Worm (Caenorhabditis elegans): ENCODE data around the gene C31G12.3.

DNA sequence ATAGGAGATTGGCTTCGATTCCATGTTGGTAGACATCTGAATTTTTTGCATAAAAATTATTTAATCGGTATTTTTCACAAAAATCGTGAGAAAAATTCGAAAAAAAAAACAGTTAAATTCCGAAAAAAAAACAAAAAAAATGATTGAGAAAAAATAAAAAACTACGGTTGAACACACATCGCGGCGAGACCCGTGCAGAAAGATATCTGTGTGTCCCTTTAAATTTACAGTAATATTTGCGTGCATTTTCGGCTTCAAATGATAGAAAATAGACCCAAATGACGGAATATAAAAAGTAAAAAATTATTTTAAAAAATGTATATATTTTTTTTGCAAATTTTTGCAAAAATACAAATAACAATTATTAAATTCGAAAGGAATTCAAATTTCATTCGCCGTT, 47.3 kb upstream of the C31G12.3 start:
- no peak for TF ChIP-seq daf-12 (tag; optimal IDR thresholded peaks at IDR 0.05)
- TF ChIP-seq lin-39 (tag; optimal IDR thresholded peaks at IDR 0.05) = no peak
- no peak for TF ChIP-seq pqm-1 (tag; optimal IDR thresholded peaks at IDR 0.05)
- no peak for TF ChIP-seq skn-1 (tag; optimal IDR thresholded peaks at IDR 0.05)
- no peak for TF ChIP-seq elt-1 (tag; optimal IDR thresholded peaks at IDR 0.05)
- no peak for TF ChIP-seq tbx-2 (tag; optimal IDR thresholded peaks at IDR 0.05)
- TF ChIP-seq elt-2 (tag; optimal IDR thresholded peaks at IDR 0.05) = no peak
- no peak for TF ChIP-seq pha-4 (tag; optimal IDR thresholded peaks at IDR 0.05)
- TF ChIP-seq nhr-67 (tag; optimal IDR thresholded peaks at IDR 0.05) = no peak
